Worm (Caenorhabditis elegans) whole organism, L4/young adult: ENCODE measurements around the gene C34F11.1.

Experiments used
- W03F9.2 ChIP-seq: fragments of 150-350 bp; optimal IDR thresholded peaks from 2 replicates; lab custom pipeline; 2014; ENCODE audit warnings: missing biosample characterization, missing genetic modification characterization
- him-1 ChIP-seq: sonication (generic microtip); optimal IDR thresholded peaks from 2 replicates; lab custom pipeline; 2016; ENCODE audit warnings: missing genotype, missing genetic modification reagents, missing genetic modification characterization, missing compliant biosample characterization

DNA sequence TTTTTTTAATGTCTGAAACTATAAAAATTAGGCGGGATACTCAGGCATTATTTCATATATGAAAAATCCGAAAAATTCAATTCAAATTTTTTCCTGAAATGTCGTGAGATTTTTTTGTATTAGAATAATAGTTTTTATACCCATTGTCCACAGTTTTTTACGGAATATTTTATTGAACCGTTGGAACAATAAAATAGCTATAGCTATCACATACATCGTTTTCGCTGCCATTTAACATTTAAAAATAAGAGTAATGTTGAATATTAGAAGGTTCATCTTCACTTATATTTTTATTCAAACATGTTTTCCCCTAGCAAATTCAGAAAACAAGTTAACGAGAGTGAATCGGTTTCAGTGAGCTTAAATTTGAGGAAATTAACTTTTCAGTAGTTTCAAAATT lies 41.2 kb upstream of the C34F11.1 start, which contains the start of gene C27D6.15:
- no peak for TF ChIP-seq him-1
- no peak for TF ChIP-seq W03F9.2 (tag; lab: Kevin White, UChicago)
